Fruit fly (Drosophila melanogaster) whole organism, embryonic: ENCODE results near the gene Rpn1.

Source experiments
- Abd-B ChIP-seq: fragments of 200-800 bp; sonication (Bioruptor generic); optimal IDR thresholded peaks from 2 replicates; lab custom pipeline; 2018; ENCODE audit warnings: missing biosample characterization, mild to moderate bottlenecking, missing genetic modification characterization, moderate library complexity
- CG1024 ChIP-seq: fragments of 200-800 bp; sonication (Bioruptor generic); IDR thresholded peaks from 2 replicates; pipeline ENCODE4 v1.3.6; 2022; ENCODE audit warnings: missing biosample characterization, missing genetic modification characterization
- CG10267 ChIP-seq: fragments of 200-800 bp; sonication (Bioruptor generic); optimal IDR thresholded peaks from 2 replicates; lab custom pipeline; 2018; ENCODE audit warnings: missing biosample characterization, mild to moderate bottlenecking, missing genetic modification characterization, moderate library complexity
- CG11504 ChIP-seq: fragments of 200-800 bp; sonication (Bioruptor generic); optimal IDR thresholded peaks from 3 replicates; lab custom pipeline; 2019; ENCODE audit warnings: missing biosample characterization, mild to moderate bottlenecking, missing genetic modification characterization, moderate library complexity
- CG12299 ChIP-seq: fragments of 200-800 bp; sonication (Bioruptor generic); optimal IDR thresholded peaks from 2 replicates; lab custom pipeline; 2018; ENCODE audit warnings: missing biosample characterization, mild to moderate bottlenecking, missing genetic modification characterization
- CG1233 ChIP-seq: fragments of 200-800 bp; sonication (Bioruptor generic); optimal IDR thresholded peaks from 4 replicates; lab custom pipeline; 2018; ENCODE audit warnings: missing biosample characterization, mild to moderate bottlenecking, missing genetic modification characterization
- CG13123 ChIP-seq: fragments of 200-800 bp; sonication (Bioruptor generic); optimal IDR thresholded peaks from 2 replicates; lab custom pipeline; 2016; ENCODE audit warnings: missing biosample characterization, missing genetic modification characterization
- CG1647 ChIP-seq: fragments of 200-800 bp; sonication (Bioruptor generic); optimal IDR thresholded peaks from 3 replicates; lab custom pipeline; 2016; ENCODE audit warnings: missing biosample characterization, missing genetic modification characterization
- CG17802 ChIP-seq: fragments of 200-800 bp; sonication (Bioruptor generic); optimal IDR thresholded peaks from 2 replicates; lab custom pipeline; 2018; ENCODE audit warnings: missing biosample characterization, mild to moderate bottlenecking, missing genetic modification characterization, moderate library complexity
- CG34376 ChIP-seq: fragments of 200-800 bp; sonication (Bioruptor generic); optimal IDR thresholded peaks from 2 replicates; lab custom pipeline; 2018; ENCODE audit warnings: missing biosample characterization, mild to moderate bottlenecking, missing genetic modification characterization
- CG7372 ChIP-seq: fragments of 200-800 bp; sonication (Bioruptor generic); IDR thresholded peaks from 2 replicates; pipeline ENCODE4 v1.3.6; 2022; ENCODE audit warnings: missing biosample characterization, missing genetic modification characterization
- CG7786 ChIP-seq: fragments of 200-800 bp; sonication (Bioruptor generic); optimal IDR thresholded peaks from 2 replicates; lab custom pipeline; 2016; ENCODE audit warnings: missing biosample characterization, missing genetic modification characterization
- CG9817 ChIP-seq: fragments of 200-800 bp; sonication (Bioruptor generic); optimal IDR thresholded peaks from 2 replicates; lab custom pipeline; 2018; ENCODE audit warnings: missing biosample characterization, mild to moderate bottlenecking, missing genetic modification characterization, moderate library complexity
- D19A ChIP-seq: fragments of 200-800 bp; optimal IDR thresholded peaks from 3 replicates; lab custom pipeline; 2019; ENCODE audit warnings: missing biosample characterization, mild to moderate bottlenecking, missing genetic modification characterization, moderate library complexity
- Dip2 ChIP-seq: fragments of 200-800 bp; sonication (Bioruptor generic); IDR thresholded peaks from 2 replicates; pipeline ENCODE4 v1.3.6; 2022; ENCODE audit warnings: missing biosample characterization, missing genetic modification characterization
- Dll ChIP-seq: fragments of 200-800 bp; sonication (Bioruptor generic); IDR thresholded peaks from 4 replicates; pipeline ENCODE4 v1.3.6; 2022; ENCODE audit warnings: missing biosample characterization, missing genetic modification characterization; ENCODE audit not compliant: partially characterized antibody
- Elba2 ChIP-seq: fragments of 200-800 bp; sonication (Bioruptor generic); optimal IDR thresholded peaks from 3 replicates; lab custom pipeline; 2016; ENCODE audit warnings: missing biosample characterization, missing genetic modification characterization
- Ets97D ChIP-seq: fragments of 200-800 bp; sonication (Bioruptor generic); optimal IDR thresholded peaks from 3 replicates; lab custom pipeline; 2016; ENCODE audit warnings: missing biosample characterization, missing genetic modification characterization
- H15 ChIP-seq: fragments of 200-800 bp; sonication (Bioruptor generic); IDR thresholded peaks from 3 replicates; pipeline ENCODE4 v1.3.6; 2022; ENCODE audit warnings: missing biosample characterization, missing genetic modification characterization
- Hr3 ChIP-seq: fragments of 200-800 bp; sonication (Bioruptor generic); optimal IDR thresholded peaks from 3 replicates; lab custom pipeline; 2016; ENCODE audit warnings: missing biosample characterization, missing genetic modification characterization
- Neu2 ChIP-seq: fragments of 200-800 bp; sonication (Bioruptor generic); optimal IDR thresholded peaks from 3 replicates; lab custom pipeline; 2016; ENCODE audit warnings: missing biosample characterization, missing genetic modification characterization, borderline replicate concordance
- Oli ChIP-seq: fragments of 200-800 bp; sonication (Bioruptor generic); optimal IDR thresholded peaks from 2 replicates; lab custom pipeline; 2018; ENCODE audit warnings: missing biosample characterization, mild to moderate bottlenecking, missing genetic modification characterization, moderate library complexity
- Rx ChIP-seq: fragments of 200-800 bp; sonication (Bioruptor generic); IDR thresholded peaks from 2 replicates; pipeline ENCODE4 v1.3.6; 2022; ENCODE audit warnings: missing biosample characterization, missing genetic modification characterization
- TFAM ChIP-seq: fragments of 200-800 bp; sonication (Bioruptor generic); optimal IDR thresholded peaks from 2 replicates; lab custom pipeline; 2017; ENCODE audit warnings: missing biosample characterization, missing genetic modification characterization, inconsistent platforms
- Taf1 ChIP-seq: fragments of 200-800 bp; sonication (Bioruptor generic); IDR thresholded peaks from 2 replicates; pipeline ENCODE4 v1.3.6; 2022; ENCODE audit warnings: missing biosample characterization, missing genetic modification characterization
- Trl ChIP-seq, 3 experiments: fragments of >200 bp in 2 of 3; fragments of 200-800 bp in 1 of 3; sonication (Bioruptor generic) in 1 of 3; optimal IDR thresholded peaks; 2 replicates in 1 of 3; 3 replicates in 2 of 3; lab custom pipeline; 2016 to 2017; ENCODE audit warnings: missing biosample characterization in 1 of 3, missing genetic modification characterization in 1 of 3
- Usf ChIP-seq: fragments of 200-800 bp; sonication (Bioruptor generic); optimal IDR thresholded peaks from 2 replicates; lab custom pipeline; 2017; ENCODE audit warnings: missing genotype, missing biosample characterization, missing genetic modification characterization
- amos ChIP-seq: fragments of 200-800 bp; sonication (Bioruptor generic); IDR thresholded peaks from 2 replicates; pipeline ENCODE4 v1.3.6; 2022; ENCODE audit warnings: missing biosample characterization, missing genetic modification characterization; ENCODE audit not compliant: partially characterized antibody
- cato ChIP-seq: fragments of 200-800 bp; sonication (Bioruptor generic); optimal IDR thresholded peaks from 2 replicates; lab custom pipeline; 2016; ENCODE audit warnings: missing biosample characterization, missing genetic modification characterization, borderline replicate concordance
- ci ChIP-seq: fragments of 200-800 bp; sonication (Bioruptor generic); IDR thresholded peaks from 3 replicates; pipeline ENCODE4 v1.3.6; 2022; ENCODE audit warnings: missing biosample characterization, missing genetic modification characterization
- da ChIP-seq: fragments of 200-800 bp; sonication (Bioruptor generic); optimal IDR thresholded peaks from 2 replicates; lab custom pipeline; 2016; ENCODE audit warnings: missing biosample characterization, missing genetic modification characterization
- disco-r ChIP-seq: fragments of 200-800 bp; sonication (Bioruptor generic); optimal IDR thresholded peaks from 2 replicates; lab custom pipeline; 2016; ENCODE audit warnings: missing biosample characterization, missing genetic modification characterization
- fru ChIP-seq: fragments of >200 bp; optimal IDR thresholded peaks from 2 replicates; lab custom pipeline; 2017
- gem ChIP-seq: fragments of 200-800 bp; sonication (Bioruptor generic); optimal IDR thresholded peaks from 2 replicates; lab custom pipeline; 2019; ENCODE audit warnings: missing biosample characterization, mild to moderate bottlenecking, missing genetic modification characterization, moderate library complexity
- hb ChIP-seq: fragments of 200-800 bp; sonication (Bioruptor generic); IDR thresholded peaks from 3 replicates; pipeline ENCODE4 v1.3.6; 2022; ENCODE audit warnings: missing biosample characterization, missing genetic modification characterization; ENCODE audit not compliant: partially characterized antibody
- lbe ChIP-seq: fragments of 200-800 bp; sonication (Bioruptor generic); optimal IDR thresholded peaks from 2 replicates; lab custom pipeline; 2016; ENCODE audit warnings: missing biosample characterization, mild to moderate bottlenecking, missing genetic modification characterization
- maf-S ChIP-seq: fragments of 200-800 bp; sonication (Bioruptor generic); optimal IDR thresholded peaks from 2 replicates; lab custom pipeline; 2016; ENCODE audit warnings: missing biosample characterization, missing genetic modification characterization
- nerfin-1 ChIP-seq: fragments of 200-800 bp; sonication (Bioruptor generic); optimal IDR thresholded peaks from 3 replicates; lab custom pipeline; 2019; ENCODE audit warnings: missing biosample characterization, mild to moderate bottlenecking, missing genetic modification characterization, moderate library complexity
- otp ChIP-seq: fragments of 200-800 bp; sonication (Bioruptor generic); IDR thresholded peaks from 3 replicates; pipeline ENCODE4, ENCODE4 v1.3.6; 2022; ENCODE audit warnings: missing biosample characterization, missing genetic modification characterization
- ro ChIP-seq: fragments of 200-800 bp; sonication (Bioruptor generic); IDR thresholded peaks from 2 replicates; pipeline ENCODE4 v1.3.6; 2022; ENCODE audit warnings: missing biosample characterization, missing genetic modification characterization
- sens-2 ChIP-seq: fragments of 200-800 bp; sonication (Bioruptor generic); IDR thresholded peaks from 2 replicates; pipeline ENCODE4 v1.3.6; 2022; ENCODE audit warnings: missing biosample characterization, missing genetic modification characterization
- sr ChIP-seq: fragments of 200-800 bp; sonication (Bioruptor generic); IDR thresholded peaks from 3 replicates; pipeline ENCODE4 v1.3.6; 2022; ENCODE audit warnings: missing biosample characterization, missing genetic modification characterization
- stwl ChIP-seq: fragments of 200-800 bp; sonication (Bioruptor generic); optimal IDR thresholded peaks from 3 replicates; lab custom pipeline; 2018; ENCODE audit warnings: missing biosample characterization, mild to moderate bottlenecking, missing genetic modification characterization, moderate library complexity
- tgo ChIP-seq: fragments of 200-800 bp; sonication (Bioruptor generic); IDR thresholded peaks from 3 replicates; pipeline ENCODE4 v1.3.6; 2022; ENCODE audit warnings: missing biosample characterization, missing genetic modification characterization
- tll ChIP-seq, 2 experiments: fragments of 200-800 bp in 1 of 2; fragments of >200 bp in 1 of 2; sonication (Bioruptor generic) in 1 of 2; optimal IDR thresholded peaks; 2 replicates each; lab custom pipeline; 2017 to 2019; ENCODE audit warnings: missing biosample characterization in 2 of 2, missing genetic modification characterization in 2 of 2, mild to moderate bottlenecking in 1 of 2, moderate library complexity in 1 of 2
- tna ChIP-seq: fragments of 200-800 bp; sonication (Bioruptor generic); IDR thresholded peaks from 2 replicates; pipeline ENCODE4 v1.3.6; 2022; ENCODE audit warnings: missing biosample characterization, missing genetic modification characterization; ENCODE audit not compliant: partially characterized antibody
- unc-4 ChIP-seq: fragments of 200-800 bp; sonication (Bioruptor generic); IDR thresholded peaks from 2 replicates; pipeline ENCODE4 v1.3.6; 2022; ENCODE audit warnings: missing biosample characterization, missing genetic modification characterization; ENCODE audit not compliant: partially characterized antibody
- vvl ChIP-seq: fragments of 200-800 bp; sonication (Bioruptor generic); IDR thresholded peaks from 2 replicates; pipeline ENCODE4 v1.3.6; 2022; ENCODE audit warnings: missing biosample characterization, missing genetic modification characterization

Rpn1 gene

DNA sequence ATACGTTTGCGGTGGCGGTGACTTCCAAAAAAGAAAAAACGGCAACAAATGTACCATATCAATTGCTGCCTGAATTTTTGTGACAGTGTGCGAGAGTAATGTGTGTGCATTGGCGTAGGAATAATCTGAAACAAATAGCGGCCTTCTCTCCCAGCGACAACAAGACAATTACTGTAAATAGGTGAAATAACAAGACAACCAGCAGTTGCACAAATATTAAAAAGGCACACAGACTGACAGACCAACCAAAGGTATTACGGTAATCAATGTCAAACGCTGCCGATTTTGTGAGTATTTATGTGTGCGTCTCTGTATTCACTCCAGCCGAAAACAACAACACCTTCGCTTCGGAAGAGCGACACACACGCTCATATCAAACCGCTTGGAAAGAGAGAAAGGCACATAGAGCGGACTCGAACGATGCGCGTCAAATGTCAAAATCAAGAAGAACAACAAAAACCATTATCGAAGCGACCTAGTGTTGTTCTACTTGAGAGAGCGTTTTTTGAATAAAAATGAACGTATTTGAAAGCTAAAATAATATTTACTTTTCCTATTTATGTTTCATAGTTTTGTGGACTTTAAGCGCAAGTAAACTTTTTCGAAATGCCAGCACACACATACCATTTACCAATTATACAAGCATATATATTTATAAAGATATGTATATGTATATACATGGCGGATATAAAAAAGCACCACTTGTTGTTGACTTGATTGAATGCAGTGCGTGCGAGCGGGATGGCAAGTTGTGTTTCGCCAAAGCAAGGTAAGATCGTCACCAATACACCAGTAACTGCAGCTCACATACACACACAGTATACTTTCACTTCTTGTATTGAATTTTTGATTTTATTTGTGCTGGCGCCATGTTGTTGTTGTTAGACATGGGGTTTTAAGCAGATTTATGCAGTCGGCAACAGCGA lies 7.8 kb upstream of the Rpn1 start (continued):
- TF ChIP-seq cato (GFP tag; lab: Kevin White, UChicago) (peak; percentile 53), Trl (optimal IDR thresholded peaks at IDR 0.05; lab: Kevin White, UChicago) (peak; percentile 66 to 86), Trl (GFP tag; optimal IDR thresholded peaks at IDR 0.05; lab: Kevin White, UChicago) (peak; percentile 77), unc-4 (GFP tag; lab: Robert Waterston, UW) (no peak), ro (GFP tag; lab: Robert Waterston, UW) (no peak), CG11504 (tag; lab: Kevin White, UChicago) (peak; percentile 47), Hr3 (GFP tag; lab: Kevin White, UChicago) (no peak), tna (no peak), tgo (GFP tag; lab: Robert Waterston, UW) (no peak), TFAM (GFP tag; lab: Kevin White, UChicago) (peak; percentile 14), gem (peak; percentile 59), Dip2 (GFP tag; lab: Robert Waterston, UW) (no peak), CG13123 (GFP tag; lab: Kevin White, UChicago) (peak; percentile 76), Ets97D (GFP tag; lab: Kevin White, UChicago) (no peak), CG1233 (GFP tag; lab: Kevin White, UChicago) (peak; percentile 68), CG1024 (GFP tag; lab: Robert Waterston, UW) (peak; percentile 72; the same call in 1 of the 2 replicates), Dll (GFP tag; lab: Robert Waterston, UW) (no peak), Neu2 (no peak), CG17802 (tag; lab: Kevin White, UChicago) (peak; percentile 24), stwl (tag; lab: Kevin White, UChicago) (peak; percentile 26), da (peak; percentile 74), CG7372 (GFP tag; lab: Robert Waterston, UW) (0 out of 2 replicates have a peak, but pooled peaks have one; percentile 15), H15 (peak; percentile 65; the same call in 2 of the 3 replicates), Usf (GFP tag; lab: Kevin White, UChicago) (no peak), amos (GFP tag; lab: Robert Waterston, UW) (no peak), CG9817 (tag; lab: Kevin White, UChicago) (peak; percentile 42), tll (GFP tag; optimal IDR thresholded peaks at IDR 0.05; lab: Kevin White, UChicago) (peak in 1 of 2 experiments; percentile 61), sr (GFP tag; lab: Robert Waterston, UW) (peak; percentile 62; the same call in 1 of the 3 replicates), CG34376 (GFP tag; lab: Kevin White, UChicago) (peak; percentile 94), ci (GFP tag; lab: Robert Waterston, UW) (peak; percentile 84; the same call in 1 of the 3 replicates), hb (GFP tag; lab: Robert Waterston, UW) (no peak), fru (no peak), disco-r (GFP tag; lab: Kevin White, UChicago) (peak; percentile 44), sens-2 (GFP tag; lab: Robert Waterston, UW) (no peak), nerfin-1 (tag; lab: Kevin White, UChicago) (peak; percentile 46), Elba2 (GFP tag; lab: Kevin White, UChicago) (no peak), maf-S (peak; percentile 53), Taf1 (GFP tag; lab: Robert Waterston, UW) (no peak), D19A (peak; percentile 9), Rx (GFP tag; lab: Robert Waterston, UW) (no peak), CG1647 (peak; percentile 36), CG10267 (tag; lab: Kevin White, UChicago) (no peak), vvl (GFP tag; lab: Robert Waterston, UW) (peak; percentile 73), otp (peak; percentile 82), Abd-B (GFP tag; lab: Kevin White, UChicago) (no peak), CG12299 (tag; lab: Kevin White, UChicago) (peak; percentile 37), Oli (peak; percentile 18), lbe (GFP tag; lab: Kevin White, UChicago) (peak; percentile 19), CG7786 (GFP tag; lab: Kevin White, UChicago) (peak; percentile 12)
